Fruit fly (Drosophila melanogaster): ENCODE results near the gene VhaSFD.

DNA sequence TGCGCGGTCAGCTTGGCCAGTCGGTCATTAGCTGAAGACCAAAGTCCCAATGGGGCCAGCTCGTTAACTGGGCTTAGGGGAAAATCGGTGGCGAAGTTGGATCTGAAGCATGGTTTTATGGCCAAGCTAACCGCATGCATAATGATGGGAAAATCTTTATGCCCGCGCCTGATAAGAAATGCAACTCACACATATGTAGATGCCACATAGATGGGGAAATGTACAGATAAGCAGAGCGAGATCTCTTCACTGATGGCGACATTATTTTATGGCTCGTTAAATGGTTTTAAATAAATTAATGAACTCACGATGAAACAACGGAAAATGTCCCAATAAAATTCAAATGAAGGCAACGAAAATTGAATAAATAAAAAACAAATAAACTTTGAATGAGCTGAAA is 15.7 kb downstream of the VhaSFD start:
- TF ChIP-seq psq (optimal IDR thresholded peaks at IDR 0.05) (no peak), usp (GFP tag; optimal IDR thresholded peaks at IDR 0.05) (no peak)

Measured in whole organism.